Worm (Caenorhabditis elegans) whole organism, young adult: ENCODE measurements around the gene asp-19.

Experiments
- C17E4.6 ChIP-seq: fragments of 200-800 bp; sonication (Bioruptor generic); IDR thresholded peaks from 2 replicates; pipeline ENCODE4 v1.3.6; 2022; ENCODE audit warnings: missing genetic modification reagents, missing genetic modification characterization, missing compliant biosample characterization
- F37B4.10 ChIP-seq: fragments of 200-800 bp; sonication (Bioruptor generic); IDR thresholded peaks from 2 replicates; pipeline ENCODE4 v1.3.6; 2022; ENCODE audit warnings: missing genetic modification characterization, missing compliant biosample characterization
- K11D2.4 ChIP-seq: fragments of 200-800 bp; sonication (Bioruptor generic); IDR thresholded peaks from 2 replicates; pipeline ENCODE4 v1.3.6; 2022; ENCODE audit warnings: missing genetic modification reagents, missing genetic modification characterization, missing compliant biosample characterization
- Y56A3A.18 ChIP-seq: fragments of 200-800 bp; sonication (Bioruptor generic); IDR thresholded peaks from 2 replicates; pipeline ENCODE4 v1.3.6; 2022; ENCODE audit warnings: missing genetic modification reagents, missing genetic modification characterization, missing compliant biosample characterization
- cebp-2 ChIP-seq: fragments of 200-800 bp; sonication (Bioruptor generic); IDR thresholded peaks from 2 replicates; pipeline ENCODE4 v1.3.6; 2022; ENCODE audit warnings: missing genetic modification characterization, missing compliant biosample characterization
- die-1 ChIP-seq: sonication (generic microtip); optimal IDR thresholded peaks from 2 replicates; lab custom pipeline; 2016; ENCODE audit warnings: missing genotype, mild to moderate bottlenecking, missing genetic modification characterization, missing compliant biosample characterization
- him-1 ChIP-seq: sonication (generic microtip); optimal IDR thresholded peaks from 2 replicates; lab custom pipeline; 2016; ENCODE audit warnings: missing genotype, missing genetic modification reagents, missing genetic modification characterization, missing compliant biosample characterization
- let-607 ChIP-seq, 2 experiments: fragments of 200-800 bp in 1 of 2; sonication (Bioruptor generic) in 1 of 2; sonication (generic microtip) in 1 of 2; optimal IDR thresholded peaks; 2 replicates each; lab custom pipeline; 2016 to 2018; ENCODE audit warnings: mild to moderate bottlenecking in 2 of 2, missing compliant biosample characterization in 2 of 2, missing genetic modification characterization in 2 of 2, moderate library complexity in 2 of 2, missing genotype in 1 of 2
- lin-35 ChIP-seq, 3 experiments: fragments of 150-350 bp in 2 of 3; sonication (generic microtip) in 1 of 3; optimal IDR thresholded peaks; 2 replicates each; lab custom pipeline; 2014 to 2018; ENCODE audit warnings: missing biosample characterization in 3 of 3, missing genetic modification characterization in 3 of 3, missing genetic modification reagents in 3 of 3
- nhr-90 ChIP-seq: sonication (generic microtip); optimal IDR thresholded peaks from 2 replicates; lab custom pipeline; 2016; ENCODE audit warnings: missing genotype, mild to moderate bottlenecking, missing genetic modification characterization, missing compliant biosample characterization
- pha-4 ChIP-seq: fragments of 150-350 bp; sonication (generic microtip); optimal IDR thresholded peaks from 2 replicates; lab custom pipeline; 2014; ENCODE audit warnings: missing biosample characterization, missing genetic modification reagents, missing genetic modification characterization
- sea-2 ChIP-seq: fragments of 200-800 bp; sonication (Bioruptor generic); IDR thresholded peaks from 2 replicates; pipeline ENCODE4 v1.3.6; 2022; ENCODE audit warnings: missing genetic modification characterization, missing compliant biosample characterization
- unc-62 ChIP-seq: fragments of 150-350 bp; optimal IDR thresholded peaks from 2 replicates; lab custom pipeline; 2014; ENCODE audit warnings: missing biosample characterization, missing genetic modification reagents, missing genetic modification characterization
- xnd-1 ChIP-seq: sonication (generic microtip); optimal IDR thresholded peaks from 2 replicates; lab custom pipeline; 2016; ENCODE audit warnings: missing genotype, missing genetic modification reagents, missing genetic modification characterization, missing compliant biosample characterization

- TF ChIP-seq sea-2 (no peak), let-607 (tag; optimal IDR thresholded peaks at IDR 0.05; lab: Kevin White, UChicago) (no peak), F37B4.10 (GFP tag; lab: Robert Waterston, UW) (no peak), lin-35 (GFP tag; optimal IDR thresholded peaks at IDR 0.05; lab: Kevin White, UChicago) (no peak), nhr-90 (no peak), Y56A3A.18 (no peak), K11D2.4 (no peak), pha-4 (tag; lab: Kevin White, UChicago) (no peak), him-1 (tag; lab: Kevin White, UChicago) (no peak), unc-62 (GFP tag; lab: Kevin White, UChicago) (no peak), cebp-2 (GFP tag; lab: Robert Waterston, UW) (no peak), die-1 (tag; lab: Kevin White, UChicago) (no peak), C17E4.6 (no peak), xnd-1 (tag; lab: Kevin White, UChicago) (no peak)
These were observed 3.3 kb downstream of the asp-19 start for ce11 chrV:18725858-18726257.
